Worm (Caenorhabditis elegans) whole organism, L1 larva: ENCODE data around the gene ZK1307.1.

Source experiments
- F16B12.6 ChIP-seq: fragments of 150-350 bp; optimal IDR thresholded peaks from 2 replicates; lab custom pipeline; 2014; ENCODE audit warnings: missing biosample characterization, missing genetic modification characterization
- Y116A8C.19 ChIP-seq: sonication (generic microtip); optimal IDR thresholded peaks from 2 replicates; lab custom pipeline; 2016; ENCODE audit warnings: missing compliant biosample characterization, missing genetic modification characterization, borderline replicate concordance
- aly-2 ChIP-seq: fragments of 150-350 bp; optimal IDR thresholded peaks from 2 replicates; lab custom pipeline; 2014; ENCODE audit warnings: missing biosample characterization, missing genetic modification characterization
- ama-1 ChIP-seq: fragments of 150-350 bp; optimal IDR thresholded peaks from 2 replicates; lab custom pipeline; 2014
- ceh-8 ChIP-seq: fragments of 200-800 bp; sonication (Bioruptor generic); optimal IDR thresholded peaks from 2 replicates; lab custom pipeline; 2018; ENCODE audit warnings: mild to moderate bottlenecking, missing genetic modification characterization, moderate library complexity, missing compliant biosample characterization
- ceh-82 ChIP-seq, 3 experiments: fragments of 150-350 bp in 1 of 3; sonication (generic microtip) in 2 of 3; optimal IDR thresholded peaks; 2 replicates each; lab custom pipeline; 2014 to 2017; ENCODE audit warnings: missing biosample characterization in 3 of 3, missing genetic modification characterization in 3 of 3
- ceh-90 ChIP-seq: sonication (generic microtip); optimal IDR thresholded peaks from 2 replicates; lab custom pipeline; 2016; ENCODE audit warnings: missing genetic modification characterization, missing compliant biosample characterization
- ces-1 ChIP-seq: fragments of 150-350 bp; optimal IDR thresholded peaks from 2 replicates; lab custom pipeline; 2014; ENCODE audit warnings: missing biosample characterization, missing genetic modification reagents, missing genetic modification characterization
- dsc-1 ChIP-seq: sonication (generic microtip); optimal IDR thresholded peaks from 2 replicates; lab custom pipeline; 2016; ENCODE audit warnings: mild to moderate bottlenecking, missing genetic modification characterization, missing compliant biosample characterization
- efl-1 ChIP-seq, 4 experiments: fragments of 150-350 bp; optimal IDR thresholded peaks in 3 of 4; peaks in 1 of 4; 1 replicate in 1 of 4; 2 replicates in 3 of 4; lab custom pipeline; 2014; ENCODE audit warnings: missing biosample characterization in 2 of 4, missing genetic modification characterization in 2 of 4, missing genetic modification reagents in 2 of 4
- elt-2 ChIP-seq: sonication (generic microtip); optimal IDR thresholded peaks from 2 replicates; lab custom pipeline; 2016; ENCODE audit warnings: missing genetic modification characterization, mild to moderate bottlenecking, inconsistent platforms, missing compliant biosample characterization, missing genetic modification reagents
- elt-3 ChIP-seq, 6 experiments: fragments of 150-350 bp in 1 of 6; sonication (generic microtip); optimal IDR thresholded peaks; 2 replicates each; lab custom pipeline; 2017 to 2018; ENCODE audit warnings: missing biosample characterization in 6 of 6, missing genetic modification characterization in 6 of 6, inconsistent platforms in 1 of 6
- fkh-10 ChIP-seq: sonication (generic microtip); optimal IDR thresholded peaks from 2 replicates; lab custom pipeline; 2017; ENCODE audit warnings: missing biosample characterization, missing genetic modification reagents, missing genetic modification characterization
- fkh-8 ChIP-seq: sonication (generic microtip); optimal IDR thresholded peaks from 2 replicates; lab custom pipeline; 2016; ENCODE audit warnings: mild to moderate bottlenecking, missing genetic modification characterization, missing compliant biosample characterization
- irx-1 ChIP-seq: sonication (generic microtip); optimal IDR thresholded peaks from 2 replicates; lab custom pipeline; 2016; ENCODE audit warnings: missing genetic modification characterization, missing compliant biosample characterization
- isw-1 ChIP-seq: fragments of 200-800 bp; sonication (Bioruptor generic); IDR thresholded peaks from 2 replicates; pipeline ENCODE4 v1.3.6; 2022; ENCODE audit warnings: missing genetic modification characterization, missing compliant biosample characterization
- lin-14 ChIP-seq: fragments of 200-800 bp; sonication (Bioruptor generic); optimal IDR thresholded peaks from 2 replicates; lab custom pipeline; 2018; ENCODE audit warnings: mild to moderate bottlenecking, missing genetic modification characterization, moderate library complexity, missing compliant biosample characterization
- lin-15B ChIP-seq: fragments of 150-350 bp; sonication (generic microtip); optimal IDR thresholded peaks from 3 replicates; lab custom pipeline; 2014; ENCODE audit warnings: missing biosample characterization, missing genetic modification characterization
- mef-2 ChIP-seq: fragments of 150-350 bp; optimal IDR thresholded peaks from 2 replicates; lab custom pipeline; 2014; ENCODE audit warnings: missing biosample characterization, missing genetic modification characterization
- nhr-12 ChIP-seq: sonication (generic microtip); optimal IDR thresholded peaks from 2 replicates; lab custom pipeline; 2017; ENCODE audit warnings: missing biosample characterization, missing genetic modification characterization
- nhr-19 ChIP-seq: fragments of 200-800 bp; sonication (Bioruptor generic); conservative IDR thresholded peaks from 2 replicates; pipeline ENCODE4 v1.3.6; 2022; ENCODE audit warnings: missing genetic modification characterization, missing compliant biosample characterization
- nhr-20 ChIP-seq: sonication (generic microtip); optimal IDR thresholded peaks from 2 replicates; lab custom pipeline; 2016; ENCODE audit warnings: mild to moderate bottlenecking, missing genetic modification characterization, missing compliant biosample characterization
- nhr-71 ChIP-seq: sonication (generic microtip); optimal IDR thresholded peaks from 2 replicates; lab custom pipeline; 2016; ENCODE audit warnings: mild to moderate bottlenecking, missing genetic modification characterization, moderate library complexity, missing compliant biosample characterization
- nhr-76 ChIP-seq: sonication (generic microtip); optimal IDR thresholded peaks from 2 replicates; lab custom pipeline; 2017; ENCODE audit warnings: missing biosample characterization, missing genetic modification characterization
- nhr-77 ChIP-seq: fragments of 150-350 bp; optimal IDR thresholded peaks from 2 replicates; lab custom pipeline; 2014; ENCODE audit warnings: missing biosample characterization, missing genetic modification characterization
- nhr-84 ChIP-seq: sonication (generic microtip); optimal IDR thresholded peaks from 2 replicates; lab custom pipeline; 2017; ENCODE audit warnings: missing biosample characterization, missing genetic modification characterization
- pax-3 ChIP-seq: fragments of 200-800 bp; sonication (Bioruptor generic); optimal IDR thresholded peaks from 2 replicates; lab custom pipeline; 2018; ENCODE audit warnings: mild to moderate bottlenecking, missing genetic modification characterization, moderate library complexity, missing compliant biosample characterization
- rnt-1 ChIP-seq: sonication (generic microtip); optimal IDR thresholded peaks from 2 replicates; lab custom pipeline; 2016; ENCODE audit warnings: mild to moderate bottlenecking, missing genetic modification characterization, moderate library complexity, missing compliant biosample characterization
- skn-1 ChIP-seq: fragments of 150-350 bp; optimal IDR thresholded peaks from 2 replicates; lab custom pipeline; 2014; ENCODE audit warnings: missing biosample characterization, missing genetic modification characterization
- snu-23 ChIP-seq: sonication (generic microtip); optimal IDR thresholded peaks from 2 replicates; lab custom pipeline; 2016; ENCODE audit warnings: missing genetic modification characterization, missing compliant biosample characterization
- sox-4 ChIP-seq: sonication (generic microtip); optimal IDR thresholded peaks from 2 replicates; lab custom pipeline; 2016; ENCODE audit warnings: missing genetic modification characterization, missing compliant biosample characterization
- sptf-1 ChIP-seq: fragments of 150-350 bp; optimal IDR thresholded peaks from 2 replicates; lab custom pipeline; 2014; ENCODE audit warnings: missing biosample characterization, missing genetic modification characterization
- sup-37 ChIP-seq: fragments of 200-800 bp; sonication (Bioruptor generic); optimal IDR thresholded peaks from 2 replicates; lab custom pipeline; 2018; ENCODE audit warnings: mild to moderate bottlenecking, missing genetic modification characterization, missing compliant biosample characterization
- swsn-7 ChIP-seq: sonication (generic microtip); optimal IDR thresholded peaks from 2 replicates; lab custom pipeline; 2016; ENCODE audit warnings: missing genetic modification characterization, missing compliant biosample characterization
- unc-62 ChIP-seq: fragments of 150-350 bp; optimal IDR thresholded peaks from 2 replicates; lab custom pipeline; 2014; ENCODE audit warnings: missing biosample characterization, missing genetic modification reagents, missing genetic modification characterization
- vab-15 ChIP-seq: sonication (generic microtip); optimal IDR thresholded peaks from 2 replicates; lab custom pipeline; 2017; ENCODE audit warnings: missing genotype, mild to moderate bottlenecking, missing genetic modification characterization, missing compliant biosample characterization
- xbp-1 ChIP-seq: sonication (generic microtip); optimal IDR thresholded peaks from 2 replicates; lab custom pipeline; 2016; ENCODE audit warnings: missing genetic modification characterization, missing compliant biosample characterization
- ztf-11 ChIP-seq, 2 experiments: sonication (generic microtip); optimal IDR thresholded peaks; 2 replicates each; lab custom pipeline; 2016 to 2017; ENCODE audit warnings: missing genetic modification characterization in 2 of 2, missing biosample characterization in 1 of 2, missing compliant biosample characterization in 1 of 2

ZK1307.1 gene

DNA sequence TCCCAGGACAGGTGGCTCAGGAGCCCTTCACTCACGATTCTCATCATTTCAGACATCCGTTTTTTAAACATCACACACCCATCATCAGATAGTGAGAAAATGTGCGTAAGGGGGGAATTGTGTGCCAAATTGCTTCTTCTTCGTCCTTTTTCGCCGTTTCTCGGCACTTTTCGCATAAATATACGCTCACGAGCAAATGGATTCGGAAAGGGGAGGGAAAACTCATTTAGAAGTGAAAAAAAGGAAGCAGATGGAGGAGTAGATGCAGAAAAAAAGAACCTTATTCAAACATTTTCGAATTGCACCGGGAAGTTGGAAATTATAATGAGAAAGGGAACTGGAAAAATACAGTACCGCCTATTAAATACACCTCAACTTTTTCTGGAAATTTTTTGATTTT is 26.7 kb upstream of the ZK1307.1 start:
- TF ChIP-seq fkh-8 (tag; lab: Kevin White, UChicago) (no peak), nhr-71 (tag; lab: Kevin White, UChicago) (no peak), pax-3 (tag; lab: Kevin White, UChicago) (no peak), fkh-10 (GFP tag; lab: Kevin White, UChicago) (peak; percentile 76), irx-1 (tag; lab: Kevin White, UChicago) (no peak), isw-1 (GFP tag; lab: Robert Waterston, UW) (no peak), lin-14 (GFP tag; lab: Kevin White, UChicago) (peak; percentile 56), sox-4 (tag; lab: Kevin White, UChicago) (no peak), dsc-1 (tag; lab: Kevin White, UChicago) (no peak)
- TF ChIP-seq, all 84 proteins: peak for 2

DNA sequence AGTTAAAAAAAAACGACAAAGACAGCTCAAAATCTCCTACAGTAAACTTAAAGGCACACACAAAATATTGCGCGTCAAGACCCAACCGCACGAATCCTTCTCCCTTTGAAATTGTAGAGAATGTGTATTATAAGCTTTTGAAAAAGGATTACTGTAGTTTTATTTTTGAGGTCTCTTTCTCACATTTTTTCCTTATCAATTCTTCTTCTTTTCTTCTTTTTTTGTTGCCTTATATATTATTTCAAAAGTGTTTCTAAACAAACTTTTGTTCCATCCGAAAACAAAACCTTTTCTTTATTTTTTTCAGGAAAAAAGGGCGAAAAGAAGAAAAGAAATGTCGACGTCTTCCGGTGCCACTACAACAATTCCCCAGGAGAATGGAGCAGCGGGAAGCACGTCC is 25.1 kb upstream of the ZK1307.1 start, which contains the start of gene ZK1320.13:
ZK1320.13 (plus strand) TSS at position 301 of the 400 bp plus-strand sequence.
- TF ChIP-seq nhr-19 (GFP tag; lab: Robert Waterston, UW) (no peak), lin-14 (GFP tag; lab: Kevin White, UChicago) (peak; percentile 28), lin-15B (tag; lab: Kevin White, UChicago) (no peak)

DNA sequence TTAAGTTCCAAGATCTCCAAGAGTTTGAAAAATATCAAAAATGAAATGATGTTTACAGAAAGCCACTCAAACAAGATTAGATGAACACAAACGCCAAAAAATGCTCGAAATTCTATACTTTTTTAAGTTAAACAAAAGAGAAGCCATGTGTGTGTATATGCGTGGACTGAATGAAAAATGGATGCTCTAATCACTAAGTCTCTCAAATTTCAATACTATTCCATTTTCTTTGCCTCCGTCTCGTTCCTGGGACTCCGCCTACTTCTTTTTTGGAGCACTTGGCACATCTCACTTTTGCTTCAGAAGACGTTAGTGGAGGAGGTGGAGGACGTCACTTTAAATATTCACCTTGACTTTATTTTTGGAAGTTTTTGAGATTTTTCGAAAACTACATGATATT is 24.5 kb upstream of the ZK1307.1 start:
- peak; percentile 26 for TF ChIP-seq lin-14 (GFP tag; lab: Kevin White, UChicago)
- no peak for TF ChIP-seq sup-37 (GFP tag; lab: Kevin White, UChicago)

DNA sequence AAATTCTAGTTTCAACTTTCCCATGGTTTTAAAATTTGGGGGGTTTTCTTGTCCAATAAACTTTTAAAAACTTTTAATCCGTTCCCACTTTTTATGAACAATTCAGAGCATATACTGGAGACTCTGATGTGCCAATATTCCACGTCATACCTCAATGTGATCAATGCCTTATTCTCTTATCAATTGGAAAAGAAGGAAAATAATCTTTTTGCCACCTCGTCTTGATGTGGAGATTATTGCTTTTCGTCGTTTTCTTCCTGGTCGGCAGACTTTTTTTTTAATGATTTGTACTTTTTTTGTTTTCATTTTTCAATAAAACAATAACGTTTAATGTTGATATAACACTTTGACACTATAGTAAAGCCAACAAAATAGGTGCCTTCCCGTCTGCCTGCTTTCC is 22.1 kb upstream of the ZK1307.1 start:
- TF ChIP-seq dsc-1 (tag; lab: Kevin White, UChicago) (peak; percentile 14), mef-2 (tag; lab: Kevin White, UChicago) (no peak), elt-2 (tag; lab: Kevin White, UChicago) (peak; percentile 17), efl-1 (optimal IDR thresholded peaks at IDR 0.05; lab: Kevin White, UChicago) (no peak), efl-1 (GFP tag; optimal IDR thresholded peaks at IDR 0.05 in 1 of 2; lab: Kevin White, UChicago) (no peak)

DNA sequence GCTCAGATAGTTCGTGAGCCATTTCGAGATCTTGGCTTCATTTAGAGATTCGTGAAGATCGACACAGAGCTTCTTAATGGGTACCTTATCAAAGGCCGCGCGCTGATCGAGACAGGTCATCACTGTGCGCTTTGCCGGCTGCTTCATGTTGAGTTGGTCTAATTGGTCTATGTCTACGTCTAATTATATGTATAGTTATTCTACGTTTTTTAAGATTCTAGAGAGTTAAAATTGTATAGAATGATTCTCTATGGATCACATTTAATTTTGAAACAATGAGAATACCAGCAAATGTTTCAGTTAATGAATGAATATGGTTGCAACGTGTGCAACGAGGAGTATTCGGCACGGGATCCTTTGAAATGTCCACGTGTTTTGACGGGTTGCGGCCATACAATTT is 19.3 kb upstream of the ZK1307.1 start, which contains the start of gene arc-1:
arc-1 (plus strand) TSS at position 301 of the 400 bp plus-strand sequence.
- TF ChIP-seq aly-2 (tag; lab: Kevin White, UChicago) (no peak), vab-15 (tag; lab: Kevin White, UChicago) (no peak), unc-62 (GFP tag; lab: Kevin White, UChicago) (no peak), ama-1 (lab: Kevin White, UChicago) (no peak), nhr-76 (tag; lab: Kevin White, UChicago) (no peak), nhr-12 (tag; lab: Kevin White, UChicago) (no peak), ceh-8 (GFP tag; lab: Kevin White, UChicago) (no peak), elt-3 (tag; optimal IDR thresholded peaks at IDR 0.05; lab: Kevin White, UChicago) (no peak), nhr-84 (no peak)

DNA sequence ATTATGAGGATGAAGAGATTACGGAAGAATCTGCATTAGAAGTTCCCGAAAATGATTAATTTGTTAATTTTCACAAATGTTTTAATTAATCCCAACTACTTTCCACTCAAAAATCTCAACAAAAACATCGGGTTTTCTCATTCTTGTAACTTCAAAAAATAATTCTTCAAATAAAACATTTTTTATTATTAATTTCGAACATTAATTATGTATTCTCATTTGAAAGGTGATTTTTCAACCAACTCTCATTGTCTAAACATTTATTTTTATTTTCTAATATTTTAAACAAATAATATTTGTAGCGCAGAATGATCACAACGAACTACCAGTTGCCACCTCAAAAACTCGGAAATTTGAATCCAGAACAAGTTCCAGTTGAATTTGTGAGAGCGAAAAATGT is 15.9 kb upstream of the ZK1307.1 start, which contains the start of gene ZK1320.7:
ZK1320.7 (plus strand) TSS at position 301 of the 400 bp plus-strand sequence.
- TF ChIP-seq lin-15B (tag; lab: Kevin White, UChicago) (no peak), efl-1 (optimal IDR thresholded peaks at IDR 0.05; lab: Kevin White, UChicago) (no peak), efl-1 (GFP tag; optimal IDR thresholded peaks at IDR 0.05 in 1 of 2; lab: Kevin White, UChicago) (peak in 1 of 2 experiments; percentile 1), Y116A8C.19 (tag; lab: Kevin White, UChicago) (no peak)

DNA sequence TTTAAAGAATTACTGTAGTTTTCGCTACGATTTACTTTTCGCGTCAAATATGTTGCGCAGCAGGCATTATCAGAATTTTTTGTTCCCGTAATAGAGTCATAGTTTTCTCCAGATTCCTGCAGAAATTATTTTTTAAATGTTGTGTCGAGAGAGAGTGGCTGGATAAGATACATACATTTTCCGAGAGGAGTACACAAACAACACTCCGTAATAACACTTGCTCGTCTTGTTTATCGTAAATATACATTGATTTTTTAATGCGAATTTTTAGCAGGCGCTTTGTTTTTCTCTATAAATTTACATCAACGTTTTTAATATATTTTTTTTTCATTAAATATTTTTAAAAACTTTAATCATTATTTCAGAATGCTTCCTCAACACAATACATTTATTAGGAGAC is 13.6 kb upstream of the ZK1307.1 start, which contains the start of gene taf-8:
taf-8 (plus strand) TSS at position 360 of the 400 bp plus-strand sequence.
- TF ChIP-seq F16B12.6 (peak; percentile 31), ztf-11 (tag; optimal IDR thresholded peaks at IDR 0.05; lab: Kevin White, UChicago) (peak in 1 of 2 experiments; percentile 34), ces-1 (no peak), xbp-1 (tag; lab: Kevin White, UChicago) (peak; percentile 66), dsc-1 (tag; lab: Kevin White, UChicago) (peak; percentile 52), sptf-1 (tag; lab: Kevin White, UChicago) (no peak), nhr-19 (GFP tag; lab: Robert Waterston, UW) (peak; percentile 74), nhr-77 (tag; lab: Kevin White, UChicago) (peak; percentile 22), swsn-7 (tag; lab: Kevin White, UChicago) (peak; percentile 71), lin-15B (tag; lab: Kevin White, UChicago) (peak; percentile 24), ceh-82 (tag; optimal IDR thresholded peaks at IDR 0.05; lab: Kevin White, UChicago) (peak; percentile 9 to 69 (median 62)), ceh-90 (tag; lab: Kevin White, UChicago) (peak; percentile 16), snu-23 (GFP tag; lab: Kevin White, UChicago) (peak; percentile 78), Y116A8C.19 (tag; lab: Kevin White, UChicago) (no peak), rnt-1 (tag; lab: Kevin White, UChicago) (peak; percentile 62), skn-1 (tag; lab: Kevin White, UChicago) (peak; percentile 13), nhr-20 (peak; percentile 79), fkh-8 (tag; lab: Kevin White, UChicago) (peak; percentile 54), nhr-71 (tag; lab: Kevin White, UChicago) (peak; percentile 76)
